Worm (Caenorhabditis elegans) whole organism, L4/young adult: ENCODE data around the gene swt-5.

Source experiments
- dao-5 ChIP-seq: sonication (generic microtip); optimal IDR thresholded peaks from 2 replicates; lab custom pipeline; 2016; ENCODE audit warnings: missing genotype, missing genetic modification characterization, moderate library complexity, missing compliant biosample characterization
- him-1 ChIP-seq: sonication (generic microtip); optimal IDR thresholded peaks from 2 replicates; lab custom pipeline; 2016; ENCODE audit warnings: missing genotype, missing genetic modification reagents, missing genetic modification characterization, missing compliant biosample characterization

- TF ChIP-seq him-1 (no peak), dao-5 (tag; lab: Kevin White, UChicago) (no peak)
These were observed 49.7 kb upstream of the swt-5 start for ce11 chrV:9451485-9451884.
